Worm (Caenorhabditis elegans) whole organism, mixed stage, embryonic: ENCODE data around the gene Y17G9A.2.
A peak's percentile ranks its signal among the peaks of the same experiment; 100 is the strongest.

Source experiments
- M03D4.4 ChIP-seq: sonication (generic microtip); optimal IDR thresholded peaks from 2 replicates; lab custom pipeline; 2017; ENCODE audit warnings: mild to moderate bottlenecking, missing genetic modification characterization, missing compliant biosample characterization
- blmp-1 ChIP-seq: fragments of 150-350 bp; optimal IDR thresholded peaks from 2 replicates; lab custom pipeline; 2014; ENCODE audit warnings: missing biosample characterization, missing genetic modification characterization
- ceh-39 ChIP-seq: fragments of 150-350 bp; optimal IDR thresholded peaks from 2 replicates; lab custom pipeline; 2014; ENCODE audit warnings: missing biosample characterization, missing genetic modification characterization
- ceh-43 ChIP-seq: fragments of 200-800 bp; sonication (Bioruptor generic); optimal IDR thresholded peaks from 2 replicates; lab custom pipeline; 2018; ENCODE audit warnings: mild to moderate bottlenecking, missing genetic modification characterization, moderate library complexity, missing compliant biosample characterization
- ces-1 ChIP-seq: fragments of 150-350 bp; optimal IDR thresholded peaks from 2 replicates; lab custom pipeline; 2014; ENCODE audit warnings: missing biosample characterization, missing genetic modification reagents, missing genetic modification characterization
- cnd-1 ChIP-seq: fragments of 200-800 bp; sonication (Bioruptor generic); optimal IDR thresholded peaks from 2 replicates; lab custom pipeline; 2018; ENCODE audit warnings: mild to moderate bottlenecking, missing genetic modification characterization, missing compliant biosample characterization
- drap-1 ChIP-seq: fragments of 200-800 bp; sonication (Bioruptor generic); optimal IDR thresholded peaks from 3 replicates; lab custom pipeline; 2018; ENCODE audit warnings: mild to moderate bottlenecking, missing genetic modification characterization, missing compliant biosample characterization
- elt-1 ChIP-seq: sonication (generic microtip); optimal IDR thresholded peaks from 2 replicates; lab custom pipeline; 2017; ENCODE audit warnings: missing genetic modification characterization, mild to moderate bottlenecking, missing compliant biosample characterization, antibody characterized with exemption, moderate library complexity, borderline replicate concordance; ENCODE audit not compliant: insufficient read depth
- elt-3 ChIP-seq: fragments of 150-350 bp; optimal IDR thresholded peaks from 2 replicates; lab custom pipeline; 2014; ENCODE audit warnings: missing biosample characterization, missing genetic modification characterization
- flh-1 ChIP-seq: fragments of 200-800 bp; sonication (Bioruptor generic); optimal IDR thresholded peaks from 2 replicates; lab custom pipeline; 2018; ENCODE audit warnings: mild to moderate bottlenecking, missing genetic modification characterization, moderate library complexity, missing compliant biosample characterization
- ham-2 ChIP-seq: fragments of 200-800 bp; sonication (Bioruptor generic); optimal IDR thresholded peaks from 2 replicates; lab custom pipeline; 2018; ENCODE audit warnings: mild to moderate bottlenecking, missing genetic modification characterization, missing compliant biosample characterization
- hlh-1 ChIP-seq: fragments of 150-350 bp; optimal IDR thresholded peaks from 2 replicates; lab custom pipeline; 2014; ENCODE audit warnings: missing biosample characterization, missing genetic modification reagents, missing genetic modification characterization
- lin-13 ChIP-seq: fragments of 150-350 bp; optimal IDR thresholded peaks from 2 replicates; lab custom pipeline; 2014; ENCODE audit warnings: missing biosample characterization, missing genetic modification characterization
- lin-32 ChIP-seq: fragments of 200-800 bp; sonication (Bioruptor generic); optimal IDR thresholded peaks from 2 replicates; lab custom pipeline; 2018; ENCODE audit warnings: mild to moderate bottlenecking, missing genetic modification characterization, missing compliant biosample characterization
- lsy-2 ChIP-seq: fragments of 150-350 bp; optimal IDR thresholded peaks from 2 replicates; lab custom pipeline; 2014; ENCODE audit warnings: missing biosample characterization, missing genetic modification characterization
- mab-5 ChIP-seq: fragments of 150-350 bp; optimal IDR thresholded peaks from 2 replicates; lab custom pipeline; 2014; ENCODE audit warnings: missing biosample characterization, missing genetic modification characterization
- mep-1 ChIP-seq: fragments of 150-350 bp; optimal IDR thresholded peaks from 2 replicates; lab custom pipeline; 2017; ENCODE audit warnings: missing biosample characterization, missing genetic modification reagents, missing genetic modification characterization, inconsistent platforms
- mls-2 ChIP-seq: sonication (generic microtip); optimal IDR thresholded peaks from 2 replicates; lab custom pipeline; 2016; ENCODE audit warnings: mild to moderate bottlenecking, missing genetic modification characterization, moderate library complexity, missing compliant biosample characterization
- nhr-2 ChIP-seq: fragments of 150-350 bp; optimal IDR thresholded peaks from 2 replicates; lab custom pipeline; 2014; ENCODE audit warnings: missing biosample characterization, missing genetic modification characterization
- nhr-237 ChIP-seq: fragments of 150-350 bp; optimal IDR thresholded peaks from 2 replicates; lab custom pipeline; 2014; ENCODE audit warnings: missing biosample characterization, missing genetic modification characterization
- nhr-28 ChIP-seq: fragments of 150-350 bp; optimal IDR thresholded peaks from 2 replicates; lab custom pipeline; 2014; ENCODE audit warnings: missing biosample characterization, missing genetic modification characterization
- nhr-76 ChIP-seq: sonication (generic microtip); optimal IDR thresholded peaks from 2 replicates; lab custom pipeline; 2017; ENCODE audit warnings: missing biosample characterization, missing genetic modification characterization
- pha-4 ChIP-seq: fragments of 150-350 bp; optimal IDR thresholded peaks from 2 replicates; lab custom pipeline; 2018; ENCODE audit warnings: missing biosample characterization, missing genetic modification reagents, missing genetic modification characterization
- sem-2 ChIP-seq: fragments of 200-800 bp; sonication (Bioruptor generic); optimal IDR thresholded peaks from 2 replicates; lab custom pipeline; 2018; ENCODE audit warnings: mild to moderate bottlenecking, missing genetic modification characterization, missing compliant biosample characterization
- snpc-4 ChIP-seq: fragments of 150-350 bp; optimal IDR thresholded peaks from 2 replicates; lab custom pipeline; 2014; ENCODE audit warnings: missing biosample characterization, missing genetic modification characterization
- sptf-1 ChIP-seq: sonication (generic microtip); optimal IDR thresholded peaks from 2 replicates; lab custom pipeline; 2017; ENCODE audit warnings: mild to moderate bottlenecking, missing genetic modification characterization, moderate library complexity, missing compliant biosample characterization
- tbx-8 ChIP-seq: fragments of 200-800 bp; sonication (Bioruptor generic); optimal IDR thresholded peaks from 2 replicates; lab custom pipeline; 2018; ENCODE audit warnings: mild to moderate bottlenecking, missing genetic modification characterization, moderate library complexity, missing compliant biosample characterization
- unc-39 ChIP-seq: fragments of 150-350 bp; optimal IDR thresholded peaks from 2 replicates; lab custom pipeline; 2014; ENCODE audit warnings: missing biosample characterization, missing genetic modification characterization
- unc-62 ChIP-seq: fragments of 150-350 bp; optimal IDR thresholded peaks from 2 replicates; lab custom pipeline; 2014; ENCODE audit warnings: missing biosample characterization, missing genetic modification reagents, missing genetic modification characterization
- zip-8 ChIP-seq: fragments of 150-350 bp; optimal IDR thresholded peaks from 2 replicates; lab custom pipeline; 2014; ENCODE audit warnings: missing biosample characterization, missing genetic modification characterization
- ztf-11 ChIP-seq: fragments of 150-350 bp; optimal IDR thresholded peaks from 2 replicates; lab custom pipeline; 2014; ENCODE audit warnings: missing biosample characterization, missing genetic modification characterization

The Y17G9A.2 gene

ce11 chrIV:4811863-4812262 lies 44.2 kb downstream of the Y17G9A.2 start, which contains the start of gene srw-95:
srw-95 (plus strand) TSS chrIV:4812075.
- no peak for TF ChIP-seq lsy-2
- TF ChIP-seq ceh-43, result no peak
- TF ChIP-seq nhr-76 (tag; lab: Kevin White, UChicago), result no peak
- no peak for TF ChIP-seq nhr-2 (tag; lab: Kevin White, UChicago)
- no peak for TF ChIP-seq blmp-1 (tag; lab: Kevin White, UChicago)
- TF ChIP-seq snpc-4, result no peak
- TF ChIP-seq lin-32, result no peak
- TF ChIP-seq flh-1 (GFP tag; lab: Kevin White, UChicago), result no peak
- TF ChIP-seq lin-13 (tag; lab: Kevin White, UChicago), result no peak
- TF ChIP-seq unc-62 (GFP tag; lab: Kevin White, UChicago), result no peak
- no peak for TF ChIP-seq sem-2 (GFP tag; lab: Kevin White, UChicago)
- TF ChIP-seq mab-5 (tag; lab: Kevin White, UChicago), result no peak
- TF ChIP-seq tbx-8 (GFP tag; lab: Kevin White, UChicago), result no peak
- TF ChIP-seq mls-2 (tag; lab: Kevin White, UChicago), result no peak
- TF ChIP-seq, all 35 proteins: peak for 0

ce11 chrIV:4810377-4810984 lies 45.6 kb downstream of the Y17G9A.2 start, which contains the start of gene eif-1.A:
eif-1.A (plus strand) TSS chrIV:4810934.
- no peak for TF ChIP-seq unc-39 (tag; lab: Kevin White, UChicago)
- TF ChIP-seq lsy-2, result peak; percentile 75
- TF ChIP-seq nhr-237 (tag; lab: Kevin White, UChicago), result peak; percentile 41
- TF ChIP-seq zip-8, result no peak
- peak; percentile 5 for TF ChIP-seq ceh-39 (tag; lab: Kevin White, UChicago)
- peak; percentile 2 for TF ChIP-seq mls-2 (tag; lab: Kevin White, UChicago)
- TF ChIP-seq M03D4.4, result no peak
- TF ChIP-seq mep-1 (tag; lab: Kevin White, UChicago), result peak; percentile 79
- TF ChIP-seq lin-32, result no peak
- TF ChIP-seq lin-13 (tag; lab: Kevin White, UChicago), result peak; percentile 44
- peak; percentile 11 for TF ChIP-seq ham-2 (GFP tag; lab: Kevin White, UChicago)
- TF ChIP-seq blmp-1 (tag; lab: Kevin White, UChicago), result no peak
- no peak for TF ChIP-seq sem-2 (GFP tag; lab: Kevin White, UChicago)
- peak; percentile 33 for TF ChIP-seq pha-4 (tag; lab: Kevin White, UChicago)
- TF ChIP-seq ces-1 (GFP tag; lab: Kevin White, UChicago), result no peak
- TF ChIP-seq drap-1, result peak; percentile 3
- TF ChIP-seq nhr-28 (tag; lab: Kevin White, UChicago), result no peak
- peak; percentile 50 for TF ChIP-seq hlh-1 (tag; lab: Kevin White, UChicago)
- no peak for TF ChIP-seq tbx-8 (GFP tag; lab: Kevin White, UChicago)
- peak; percentile 22 for TF ChIP-seq sptf-1
- TF ChIP-seq nhr-2 (tag; lab: Kevin White, UChicago), result no peak

- TF ChIP-seq blmp-1 (tag; lab: Kevin White, UChicago) (no peak), tbx-8 (GFP tag; lab: Kevin White, UChicago) (no peak), unc-39 (tag; lab: Kevin White, UChicago) (no peak), cnd-1 (tag; lab: Kevin White, UChicago) (no peak), nhr-76 (tag; lab: Kevin White, UChicago) (no peak), ceh-43 (no peak)
Measured at ce11 chrIV:4809813-4810212, 46.3 kb downstream of the Y17G9A.2 start, which contains the start of gene H06H21.37. H06H21.37 (minus strand) TSS chrIV:4809974.

- TF ChIP-seq mab-5 (tag; lab: Kevin White, UChicago) (no peak), ces-1 (GFP tag; lab: Kevin White, UChicago) (no peak), nhr-2 (tag; lab: Kevin White, UChicago) (no peak), elt-3 (tag; lab: Kevin White, UChicago) (no peak), cnd-1 (tag; lab: Kevin White, UChicago) (no peak), zip-8 (no peak), lin-13 (tag; lab: Kevin White, UChicago) (no peak), tbx-8 (GFP tag; lab: Kevin White, UChicago) (no peak), ztf-11 (tag; lab: Kevin White, UChicago) (no peak), sem-2 (GFP tag; lab: Kevin White, UChicago) (no peak), ceh-43 (no peak), elt-1 (tag; lab: Kevin White, UChicago) (no peak), lin-32 (no peak), hlh-1 (tag; lab: Kevin White, UChicago) (no peak), pha-4 (tag; lab: Kevin White, UChicago) (no peak), M03D4.4 (no peak), flh-1 (GFP tag; lab: Kevin White, UChicago) (no peak), nhr-237 (tag; lab: Kevin White, UChicago) (no peak), snpc-4 (no peak), ham-2 (GFP tag; lab: Kevin White, UChicago) (no peak)
- TF ChIP-seq, all 35 proteins: peak for 0
Measured at ce11 chrIV:4809397-4809796, 46.7 kb downstream of the Y17G9A.2 start, which contains the start of gene ubxn-6. ubxn-6 (minus strand) TSS chrIV:4809497.
